Fruit fly (Drosophila melanogaster) whole organism, prepupa: ENCODE data around the gene Cpr64Ab.

Source experiments
- Blimp-1 ChIP-seq: fragments of 200-800 bp; sonication (Bioruptor generic); optimal IDR thresholded peaks from 3 replicates; lab custom pipeline; 2017; ENCODE audit warnings: missing biosample characterization, missing genetic modification characterization, mild to moderate bottlenecking, moderate library complexity, missing genetic modification reagents
- CG10631 ChIP-seq: fragments of 200-800 bp; sonication (Bioruptor generic); optimal IDR thresholded peaks from 2 replicates; lab custom pipeline; 2016; ENCODE audit warnings: missing biosample characterization, missing genetic modification characterization
- CG10669 ChIP-seq: fragments of 200-800 bp; sonication (Bioruptor generic); optimal IDR thresholded peaks from 3 replicates; lab custom pipeline; 2018; ENCODE audit warnings: missing biosample characterization, mild to moderate bottlenecking, missing genetic modification characterization, moderate library complexity
- CG11294 ChIP-seq: fragments of 200-800 bp; sonication (Bioruptor generic); IDR thresholded peaks from 2 replicates; pipeline ENCODE4 v1.3.6; 2022; ENCODE audit warnings: missing biosample characterization, missing genetic modification characterization
- CG11762 ChIP-seq: fragments of 200-800 bp; sonication (Bioruptor generic); optimal IDR thresholded peaks from 3 replicates; lab custom pipeline; 2016; ENCODE audit warnings: missing biosample characterization, missing genetic modification characterization; ENCODE audit not compliant: insufficient read depth
- CG11902 ChIP-seq: fragments of 200-800 bp; sonication (Bioruptor generic); optimal IDR thresholded peaks from 3 replicates; lab custom pipeline; 2016; ENCODE audit warnings: missing biosample characterization, missing genetic modification characterization
- CG1621 ChIP-seq: fragments of 200-800 bp; sonication (Bioruptor generic); optimal IDR thresholded peaks from 3 replicates; lab custom pipeline; 2018; ENCODE audit warnings: missing biosample characterization, mild to moderate bottlenecking, missing genetic modification characterization
- CG16779 ChIP-seq: fragments of 200-800 bp; sonication (Bioruptor generic); optimal IDR thresholded peaks from 3 replicates; lab custom pipeline; 2017; ENCODE audit warnings: missing biosample characterization, mild to moderate bottlenecking, missing genetic modification characterization
- CG31627 ChIP-seq: fragments of 200-800 bp; sonication (Bioruptor generic); optimal IDR thresholded peaks from 3 replicates; lab custom pipeline; 2016; ENCODE audit warnings: missing biosample characterization, missing genetic modification characterization
- CG32006 ChIP-seq: fragments of 200-800 bp; sonication (Bioruptor generic); optimal IDR thresholded peaks from 3 replicates; lab custom pipeline; 2017; ENCODE audit warnings: missing biosample characterization, mild to moderate bottlenecking, missing genetic modification characterization
- CG34406 ChIP-seq: fragments of 200-800 bp; sonication (Bioruptor generic); optimal IDR thresholded peaks from 3 replicates; lab custom pipeline; 2016; ENCODE audit warnings: missing biosample characterization, missing genetic modification characterization
- CG3919 ChIP-seq: fragments of 200-800 bp; sonication (Bioruptor generic); optimal IDR thresholded peaks from 3 replicates; lab custom pipeline; 2016; ENCODE audit warnings: missing biosample characterization, missing genetic modification characterization
- CG4318 ChIP-seq: fragments of 200-800 bp; sonication (Bioruptor generic); optimal IDR thresholded peaks from 3 replicates; lab custom pipeline; 2017; ENCODE audit warnings: missing biosample characterization, mild to moderate bottlenecking, missing genetic modification characterization
- CG6276 ChIP-seq: fragments of 200-800 bp; sonication (Bioruptor generic); optimal IDR thresholded peaks from 2 replicates; lab custom pipeline; 2017; ENCODE audit warnings: missing biosample characterization, mild to moderate bottlenecking, missing genetic modification characterization
- CG6792 ChIP-seq: fragments of 200-800 bp; sonication (Bioruptor generic); optimal IDR thresholded peaks from 3 replicates; lab custom pipeline; 2016; ENCODE audit warnings: missing biosample characterization, missing genetic modification characterization
- CG6808 ChIP-seq: fragments of 200-800 bp; sonication (Bioruptor generic); optimal IDR thresholded peaks from 3 replicates; lab custom pipeline; 2017; ENCODE audit warnings: missing biosample characterization, missing genetic modification characterization, mild to moderate bottlenecking, moderate library complexity, missing genetic modification reagents
- CG6854 ChIP-seq: fragments of 200-800 bp; sonication (Bioruptor generic); optimal IDR thresholded peaks from 2 replicates; lab custom pipeline; 2017; ENCODE audit warnings: missing biosample characterization, mild to moderate bottlenecking, missing genetic modification characterization
- CG7368 ChIP-seq: fragments of 200-800 bp; sonication (Bioruptor generic); optimal IDR thresholded peaks from 3 replicates; lab custom pipeline; 2016; ENCODE audit warnings: missing biosample characterization, missing genetic modification characterization
- CG8119 ChIP-seq: fragments of 200-800 bp; sonication (Bioruptor generic); IDR thresholded peaks from 3 replicates; pipeline ENCODE4 v1.3.6; 2022; ENCODE audit warnings: missing biosample characterization, missing genetic modification characterization
- CG8319 ChIP-seq: fragments of 200-800 bp; sonication (Bioruptor generic); optimal IDR thresholded peaks from 3 replicates; lab custom pipeline; 2016; ENCODE audit warnings: missing biosample characterization, missing genetic modification characterization
- CG8632 ChIP-seq: fragments of 200-800 bp; sonication (Bioruptor generic); optimal IDR thresholded peaks from 3 replicates; lab custom pipeline; 2016; ENCODE audit warnings: missing biosample characterization, missing genetic modification characterization
- CG9139 ChIP-seq: fragments of 200-800 bp; sonication (Bioruptor generic); optimal IDR thresholded peaks from 3 replicates; lab custom pipeline; 2017; ENCODE audit warnings: missing biosample characterization, mild to moderate bottlenecking, missing genetic modification characterization
- Eip78C ChIP-seq: fragments of 200-800 bp; sonication (Bioruptor generic); peaks from one replicate; lab custom pipeline; 2016; ENCODE audit warnings: missing biosample characterization, missing genetic modification characterization
- Eip93F ChIP-seq: fragments of 200-800 bp; sonication (Bioruptor generic); optimal IDR thresholded peaks from 2 replicates; lab custom pipeline; 2016; ENCODE audit warnings: missing biosample characterization, mild to moderate bottlenecking, missing genetic modification characterization
- Ets21C ChIP-seq: fragments of 200-800 bp; sonication (Bioruptor generic); optimal IDR thresholded peaks from 3 replicates; lab custom pipeline; 2016; ENCODE audit warnings: missing biosample characterization, missing genetic modification characterization
- Ets96B ChIP-seq: fragments of 200-800 bp; optimal IDR thresholded peaks from 2 replicates; lab custom pipeline; 2019; ENCODE audit warnings: missing biosample characterization, mild to moderate bottlenecking, missing genetic modification characterization, moderate library complexity
- Gug ChIP-seq: fragments of 200-800 bp; sonication (Bioruptor generic); IDR thresholded peaks from 2 replicates; pipeline ENCODE4 v1.3.6; 2022; ENCODE audit warnings: missing biosample characterization, missing genetic modification characterization
- Hr38 ChIP-seq: sonication (Bioruptor generic); optimal IDR thresholded peaks from 2 replicates; lab custom pipeline; 2016; ENCODE audit warnings: missing biosample characterization, missing genetic modification characterization
- Hr4 ChIP-seq: fragments of 200-800 bp; sonication (Bioruptor generic); optimal IDR thresholded peaks from 3 replicates; lab custom pipeline; 2016; ENCODE audit warnings: missing biosample characterization, missing genetic modification characterization
- Lpt ChIP-seq: fragments of 200-800 bp; sonication (Bioruptor generic); optimal IDR thresholded peaks from 3 replicates; lab custom pipeline; 2016; ENCODE audit warnings: missing biosample characterization, missing genetic modification characterization
- Met ChIP-seq: fragments of 200-800 bp; sonication (Bioruptor generic); optimal IDR thresholded peaks from 3 replicates; lab custom pipeline; 2016; ENCODE audit warnings: missing biosample characterization, missing genetic modification characterization
- OdsH ChIP-seq: fragments of 200-800 bp; sonication (Bioruptor generic); optimal IDR thresholded peaks from 3 replicates; lab custom pipeline; 2016; ENCODE audit warnings: missing biosample characterization, missing genetic modification characterization
- Smox ChIP-seq: fragments of 200-800 bp; sonication (Bioruptor generic); optimal IDR thresholded peaks from 3 replicates; lab custom pipeline; 2016; ENCODE audit warnings: missing biosample characterization, missing genetic modification characterization
- Sox102F ChIP-seq: fragments of 200-800 bp; sonication (Bioruptor generic); optimal IDR thresholded peaks from 2 replicates; lab custom pipeline; 2016; ENCODE audit warnings: missing biosample characterization, mild to moderate bottlenecking, missing genetic modification characterization
- Sox15 ChIP-seq: fragments of 200-800 bp; sonication (Bioruptor generic); optimal IDR thresholded peaks from 3 replicates; lab custom pipeline; 2016; ENCODE audit warnings: missing biosample characterization, missing genetic modification characterization
- achi ChIP-seq: fragments of 200-800 bp; sonication (Bioruptor generic); optimal IDR thresholded peaks from 3 replicates; lab custom pipeline; 2016; ENCODE audit warnings: missing biosample characterization, missing genetic modification characterization
- acj6 ChIP-seq: fragments of 200-800 bp; sonication (Bioruptor generic); optimal IDR thresholded peaks from 3 replicates; lab custom pipeline; 2016; ENCODE audit warnings: missing biosample characterization, missing genetic modification characterization
- cyc ChIP-seq: fragments of 200-800 bp; sonication (Bioruptor generic); optimal IDR thresholded peaks from 3 replicates; lab custom pipeline; 2016; ENCODE audit warnings: missing biosample characterization, missing genetic modification characterization
- dac ChIP-seq: fragments of 200-800 bp; sonication (Bioruptor generic); optimal IDR thresholded peaks from 2 replicates; lab custom pipeline; 2017; ENCODE audit warnings: missing biosample characterization, mild to moderate bottlenecking, missing genetic modification characterization
- dsx ChIP-seq: fragments of 200-800 bp; optimal IDR thresholded peaks from 3 replicates; lab custom pipeline; 2019; ENCODE audit warnings: missing biosample characterization, mild to moderate bottlenecking, missing genetic modification characterization, moderate library complexity; ENCODE audit not compliant: poor library complexity, severe bottlenecking
- fd85E ChIP-seq: fragments of 200-800 bp; sonication (Bioruptor generic); optimal IDR thresholded peaks from 3 replicates; lab custom pipeline; 2016; ENCODE audit warnings: missing biosample characterization, missing genetic modification characterization
- fkh ChIP-seq: fragments of 200-800 bp; sonication (Bioruptor generic); optimal IDR thresholded peaks from 3 replicates; lab custom pipeline; 2017; ENCODE audit warnings: missing biosample characterization, mild to moderate bottlenecking, missing genetic modification characterization, moderate library complexity
- lz ChIP-seq: fragments of 200-800 bp; sonication (Bioruptor generic); optimal IDR thresholded peaks from 3 replicates; lab custom pipeline; 2016; ENCODE audit warnings: missing biosample characterization, missing genetic modification characterization
- net ChIP-seq: fragments of 200-800 bp; sonication (Bioruptor generic); optimal IDR thresholded peaks from 3 replicates; lab custom pipeline; 2016; ENCODE audit warnings: missing biosample characterization, missing genetic modification characterization
- pdm3 ChIP-seq: fragments of 200-800 bp; sonication (Bioruptor generic); optimal IDR thresholded peaks from 3 replicates; lab custom pipeline; 2016; ENCODE audit warnings: missing biosample characterization, missing genetic modification characterization
- salr ChIP-seq, 2 experiments: fragments of 200-800 bp; sonication (Bioruptor generic); optimal IDR thresholded peaks; 3 replicates each; lab custom pipeline; 2016 to 2018; ENCODE audit warnings: missing biosample characterization in 2 of 2, missing genetic modification characterization in 2 of 2, mild to moderate bottlenecking in 1 of 2
- ss ChIP-seq, 2 experiments: fragments of 200-800 bp; sonication (Bioruptor generic); optimal IDR thresholded peaks; 2 replicates in 1 of 2; 3 replicates in 1 of 2; lab custom pipeline; 2017 to 2018; ENCODE audit warnings: mild to moderate bottlenecking in 2 of 2, missing biosample characterization in 2 of 2, missing genetic modification characterization in 2 of 2, moderate library complexity in 1 of 2
- svp ChIP-seq: fragments of 200-800 bp; sonication (Bioruptor generic); peaks from one replicate; lab custom pipeline; 2016; ENCODE audit warnings: missing biosample characterization, missing genetic modification characterization
- topi ChIP-seq: fragments of 200-800 bp; sonication (Bioruptor generic); optimal IDR thresholded peaks from 3 replicates; lab custom pipeline; 2016; ENCODE audit warnings: missing biosample characterization, missing genetic modification characterization
- vri ChIP-seq: fragments of 200-800 bp; sonication (Bioruptor generic); optimal IDR thresholded peaks from 3 replicates; lab custom pipeline; 2016; ENCODE audit warnings: missing biosample characterization, mild to moderate bottlenecking, missing genetic modification characterization

The Cpr64Ab gene

DNA sequence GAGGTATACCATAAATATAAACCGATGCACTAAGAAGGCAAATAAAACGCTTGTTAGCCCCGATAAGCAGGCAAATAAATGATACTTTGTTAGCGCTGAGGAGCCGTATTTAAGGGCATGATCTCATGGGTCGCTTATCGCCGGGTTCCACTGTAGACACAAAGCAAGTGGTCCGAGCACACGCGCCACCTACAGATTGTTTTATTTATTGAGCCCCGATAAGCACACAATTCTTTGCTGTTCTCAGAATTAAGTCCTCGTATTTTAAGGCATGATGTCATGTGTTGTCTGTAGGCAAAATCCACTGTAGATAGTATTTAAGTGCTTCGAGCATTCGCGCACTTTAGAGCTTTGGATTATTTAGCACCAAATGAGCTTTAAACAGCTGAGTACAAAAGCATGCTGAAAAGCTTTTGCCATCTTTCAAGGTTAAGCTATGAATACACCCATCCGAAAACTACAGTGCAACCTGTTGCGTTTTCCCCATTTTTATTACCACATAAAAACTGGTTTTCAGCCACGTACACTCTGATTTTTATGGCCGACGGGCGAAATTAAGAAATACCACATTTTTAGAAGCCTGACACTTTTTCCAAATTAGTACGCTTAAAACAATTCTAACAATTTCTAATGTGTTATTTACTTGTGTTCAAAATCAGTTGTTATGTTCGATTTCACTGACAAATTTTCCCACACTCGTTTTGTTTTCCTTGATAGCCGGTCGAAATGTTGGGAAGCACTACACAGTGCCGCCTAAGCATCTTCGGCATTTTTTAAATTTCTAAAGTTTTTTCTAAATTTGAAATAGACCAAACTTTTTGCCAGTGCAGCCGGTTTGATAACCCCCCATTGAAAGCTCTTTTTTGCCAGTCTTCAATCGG is 28.3 kb upstream of the Cpr64Ab start, which contains the start of gene Sqor:
TSS of gene Sqor (plus strand) at position 732 of the 881 bp plus-strand sequence.
- TF ChIP-seq Ets96B (tag; lab: Kevin White, UChicago) (peak; percentile 86), Eip78C (GFP tag; lab: Kevin White, UChicago) (peak; percentile 100), fkh (peak; percentile 50), CG10669 (peak; percentile 91), CG6792 (GFP tag; lab: Kevin White, UChicago) (peak; percentile 89), CG9139 (peak; percentile 89), CG8632 (peak; percentile 92), CG16779 (tag; lab: Kevin White, UChicago) (peak; percentile 92), lz (GFP tag; lab: Kevin White, UChicago) (peak; percentile 94), Hr38 (GFP tag; lab: Kevin White, UChicago) (peak; percentile 46), CG8119 (GFP tag; lab: Robert Waterston, UW) (peak; percentile 96), dsx (peak; percentile 86), CG32006 (GFP tag; lab: Kevin White, UChicago) (peak; percentile 99), CG6808 (GFP tag; lab: Kevin White, UChicago) (peak; percentile 95), Met (GFP tag; lab: Kevin White, UChicago) (no peak), Blimp-1 (peak; percentile 85), CG11762 (GFP tag; lab: Kevin White, UChicago) (peak; percentile 90), Sox102F (peak; percentile 97), net (GFP tag; lab: Kevin White, UChicago) (peak; percentile 96), achi (GFP tag; lab: Kevin White, UChicago) (peak; percentile 93), Ets21C (peak; percentile 89), dac (GFP tag; lab: Kevin White, UChicago) (peak; percentile 95), CG6854 (GFP tag; lab: Kevin White, UChicago) (peak; percentile 91), CG31627 (GFP tag; lab: Kevin White, UChicago) (peak; percentile 94), CG11294 (GFP tag; lab: Robert Waterston, UW) (peak; percentile 87), Sox15 (GFP tag; lab: Kevin White, UChicago) (peak; percentile 92), CG10631 (peak; percentile 92), acj6 (peak; percentile 94), salr (GFP tag; optimal IDR thresholded peaks at IDR 0.05; lab: Kevin White, UChicago) (peak; percentile 89 to 97), svp (GFP tag; lab: Kevin White, UChicago) (peak; percentile 99), Smox (GFP tag; lab: Kevin White, UChicago) (peak; percentile 89), Eip93F (GFP tag; lab: Kevin White, UChicago) (peak; percentile 82), Hr4 (GFP tag; lab: Kevin White, UChicago) (peak; percentile 98), fd85E (GFP tag; lab: Kevin White, UChicago) (peak; percentile 78), cyc (peak; percentile 91), ss (GFP tag; optimal IDR thresholded peaks at IDR 0.05; lab: Kevin White, UChicago) (peak; percentile 94 to 95), topi (peak; percentile 94), vri (GFP tag; lab: Kevin White, UChicago) (peak; percentile 95), OdsH (GFP tag; lab: Kevin White, UChicago) (peak; percentile 95), pdm3 (GFP tag; lab: Kevin White, UChicago) (peak; percentile 96), CG3919 (GFP tag; lab: Kevin White, UChicago) (peak; percentile 95), CG7368 (GFP tag; lab: Kevin White, UChicago) (peak; percentile 91), CG4318 (GFP tag; lab: Kevin White, UChicago) (peak; percentile 97), CG34406 (GFP tag; lab: Kevin White, UChicago) (peak; percentile 93), CG1621 (peak; percentile 86), Lpt (GFP tag; lab: Kevin White, UChicago) (peak; percentile 93), CG8319 (GFP tag; lab: Kevin White, UChicago) (peak; percentile 86), Gug (GFP tag; lab: Robert Waterston, UW) (peak; percentile 92), CG11902 (GFP tag; lab: Kevin White, UChicago) (peak; percentile 88), CG6276 (peak; percentile 97)
